Fruit fly (Drosophila melanogaster) whole organism, pupa: ENCODE data around the gene CG11590.

Experiments
- CG10348 ChIP-seq: fragments of 200-800 bp; sonication (Bioruptor generic); IDR thresholded peaks from 2 replicates; pipeline ENCODE4 v1.3.6; 2022; ENCODE audit warnings: missing biosample characterization, missing genetic modification characterization
- CG12605 ChIP-seq: fragments of 200-800 bp; sonication (Bioruptor generic); IDR thresholded peaks from 2 replicates; pipeline ENCODE4 v1.3.6; 2022; ENCODE audit warnings: missing biosample characterization, missing genetic modification characterization
- CG13204 ChIP-seq: fragments of 200-800 bp; sonication (Bioruptor generic); optimal IDR thresholded peaks from 2 replicates; lab custom pipeline; 2018; ENCODE audit warnings: missing biosample characterization, mild to moderate bottlenecking, missing genetic modification characterization, moderate library complexity
- CG14655 ChIP-seq: fragments of 200-800 bp; sonication (Bioruptor generic); optimal IDR thresholded peaks from 3 replicates; lab custom pipeline; 2017; ENCODE audit warnings: mild to moderate bottlenecking, missing biosample characterization, missing genetic modification reagents, missing genetic modification characterization
- CG15710 ChIP-seq: fragments of 200-800 bp; sonication (Bioruptor generic); optimal IDR thresholded peaks from 2 replicates; lab custom pipeline; 2018; ENCODE audit warnings: missing biosample characterization, mild to moderate bottlenecking, missing genetic modification characterization, moderate library complexity
- CG17806 ChIP-seq: fragments of 200-800 bp; sonication (Bioruptor generic); optimal IDR thresholded peaks from 2 replicates; lab custom pipeline; 2018; ENCODE audit warnings: missing biosample characterization, mild to moderate bottlenecking, missing genetic modification characterization, moderate library complexity
- CG32121 ChIP-seq: fragments of 200-800 bp; sonication (Bioruptor generic); IDR thresholded peaks from 2 replicates; pipeline ENCODE4 v1.3.6; 2022; ENCODE audit warnings: missing biosample characterization, missing genetic modification characterization
- CG34367 ChIP-seq: fragments of 200-800 bp; sonication (Bioruptor generic); optimal IDR thresholded peaks from 2 replicates; lab custom pipeline; 2018; ENCODE audit warnings: missing biosample characterization, mild to moderate bottlenecking, missing genetic modification characterization
- CG4496 ChIP-seq: fragments of 200-800 bp; sonication (Bioruptor generic); IDR thresholded peaks from 3 replicates; pipeline ENCODE4 v1.3.6; 2022; ENCODE audit warnings: missing biosample characterization, missing genetic modification characterization
- CG8159 ChIP-seq: fragments of 200-800 bp; sonication (Bioruptor generic); optimal IDR thresholded peaks from 3 replicates; lab custom pipeline; 2018; ENCODE audit warnings: missing biosample characterization, mild to moderate bottlenecking, missing genetic modification characterization, moderate library complexity
- CG8301 ChIP-seq: fragments of 200-800 bp; sonication (Bioruptor generic); optimal IDR thresholded peaks from 2 replicates; lab custom pipeline; 2018; ENCODE audit warnings: missing biosample characterization, mild to moderate bottlenecking, missing genetic modification characterization
- CG9948 ChIP-seq: fragments of 200-800 bp; sonication (Bioruptor generic); optimal IDR thresholded peaks from 2 replicates; lab custom pipeline; 2018; ENCODE audit warnings: missing biosample characterization, mild to moderate bottlenecking, missing genetic modification characterization, moderate library complexity
- D1 ChIP-seq: fragments of 200-800 bp; sonication (Bioruptor generic); optimal IDR thresholded peaks from 2 replicates; lab custom pipeline; 2018; ENCODE audit warnings: missing biosample characterization, mild to moderate bottlenecking, missing genetic modification characterization, moderate library complexity
- EcR ChIP-seq: fragments of 200-800 bp; sonication (Bioruptor generic); optimal IDR thresholded peaks from 3 replicates; lab custom pipeline; 2019; ENCODE audit warnings: missing biosample characterization, missing genetic modification characterization, mild to moderate bottlenecking, moderate library complexity, missing genetic modification reagents
- Ets98B ChIP-seq: fragments of 200-800 bp; sonication (Bioruptor generic); IDR thresholded peaks from 2 replicates; pipeline ENCODE4 v1.3.6; 2022; ENCODE audit warnings: missing biosample characterization, missing genetic modification characterization
- Pif1A ChIP-seq: fragments of 200-800 bp; sonication (Bioruptor generic); optimal IDR thresholded peaks from 3 replicates; lab custom pipeline; 2016; ENCODE audit warnings: missing biosample characterization, missing genetic modification characterization
- Pif1B ChIP-seq: fragments of 200-800 bp; sonication (Bioruptor generic); optimal IDR thresholded peaks from 3 replicates; lab custom pipeline; 2016; ENCODE audit warnings: missing biosample characterization, missing genetic modification characterization
- Snoo ChIP-seq: fragments of 200-800 bp; sonication (Bioruptor generic); optimal IDR thresholded peaks from 3 replicates; lab custom pipeline; 2017; ENCODE audit warnings: missing biosample characterization, mild to moderate bottlenecking, missing genetic modification characterization, inconsistent platforms
- fd96Ca ChIP-seq: fragments of 200-800 bp; sonication (Bioruptor generic); IDR thresholded peaks from 3 replicates; pipeline ENCODE4 v1.3.6; 2022; ENCODE audit warnings: missing biosample characterization, missing genetic modification characterization
- gl ChIP-seq: fragments of 200-800 bp; sonication (Bioruptor generic); optimal IDR thresholded peaks from 2 replicates; lab custom pipeline; 2018; ENCODE audit warnings: missing biosample characterization, mild to moderate bottlenecking, missing genetic modification characterization
- rn ChIP-seq: fragments of 200-800 bp; sonication (Bioruptor generic); IDR thresholded peaks from 2 replicates; pipeline ENCODE4 v1.3.6; 2022; ENCODE audit warnings: missing biosample characterization, missing genetic modification characterization

Gene CG11590

dm6 chrX:14191918-14192317 lies 8.1 kb upstream of the CG11590 start, which contains the start of gene CG13403:
CG13403 (minus strand) TSS chrX:14192018.
- TF ChIP-seq Ets98B (no peak), CG8159 (no peak), CG9948 (no peak), CG8301 (tag; lab: Kevin White, UChicago) (no peak), CG34367 (tag; lab: Kevin White, UChicago) (no peak), rn (GFP tag; lab: Robert Waterston, UW) (no peak), CG4496 (GFP tag; lab: Robert Waterston, UW) (no peak), Pif1B (GFP tag; lab: Kevin White, UChicago) (no peak), CG14655 (GFP tag; lab: Kevin White, UChicago) (no peak), gl (tag; lab: Kevin White, UChicago) (no peak), Snoo (tag; lab: Kevin White, UChicago) (no peak), CG17806 (tag; lab: Kevin White, UChicago) (no peak), CG32121 (no peak), EcR (GFP tag; lab: Kevin White, UChicago) (no peak), CG10348 (GFP tag; lab: Robert Waterston, UW) (no peak), D1 (no peak)

dm6 chrX:14193013-14193412 lies 7.0 kb upstream of the CG11590 start, which contains the start of gene yl:
yl (plus strand) TSS chrX:14193214.
- TF ChIP-seq CG8301 (tag; lab: Kevin White, UChicago) (no peak), CG13204 (no peak), CG34367 (tag; lab: Kevin White, UChicago) (no peak), Pif1A (GFP tag; lab: Kevin White, UChicago) (no peak), gl (tag; lab: Kevin White, UChicago) (no peak), EcR (GFP tag; lab: Kevin White, UChicago) (no peak), CG4496 (GFP tag; lab: Robert Waterston, UW) (no peak), Pif1B (GFP tag; lab: Kevin White, UChicago) (no peak), CG15710 (tag; lab: Kevin White, UChicago) (no peak), CG10348 (GFP tag; lab: Robert Waterston, UW) (no peak), CG8159 (no peak), rn (GFP tag; lab: Robert Waterston, UW) (no peak), CG9948 (no peak), Snoo (tag; lab: Kevin White, UChicago) (no peak), Ets98B (no peak), CG12605 (no peak), CG17806 (tag; lab: Kevin White, UChicago) (no peak)

- TF ChIP-seq CG15710 (tag; lab: Kevin White, UChicago) (no peak), EcR (GFP tag; lab: Kevin White, UChicago) (no peak), CG4496 (GFP tag; lab: Robert Waterston, UW) (no peak), fd96Ca (no peak), Pif1B (GFP tag; lab: Kevin White, UChicago) (no peak), CG8159 (no peak), D1 (no peak), CG13204 (no peak), CG8301 (tag; lab: Kevin White, UChicago) (no peak), CG12605 (no peak), Pif1A (GFP tag; lab: Kevin White, UChicago) (no peak), CG9948 (no peak), CG32121 (no peak), Snoo (tag; lab: Kevin White, UChicago) (no peak), Ets98B (no peak), CG17806 (tag; lab: Kevin White, UChicago) (no peak)
Observed at dm6 chrX:14201178-14201577, 1.2 kb downstream of the CG11590 start, which contains the start of gene Prp16. Prp16 (plus strand) TSS chrX:14201362.

- no peak for TF ChIP-seq gl (tag; lab: Kevin White, UChicago)
- TF ChIP-seq CG8301 (tag; lab: Kevin White, UChicago) = peak; percentile 70
- TF ChIP-seq fd96Ca = no peak; the same call in 2 of the 3 replicates
- TF ChIP-seq Pif1B (GFP tag; lab: Kevin White, UChicago) = peak; percentile 59
- peak; percentile 63 for TF ChIP-seq CG9948
- TF ChIP-seq CG13204 = peak; percentile 38
- peak; percentile 49 for TF ChIP-seq EcR (GFP tag; lab: Kevin White, UChicago)
- TF ChIP-seq D1 = peak; percentile 62
- TF ChIP-seq Snoo (tag; lab: Kevin White, UChicago) = peak; percentile 74
- peak; percentile 72 for TF ChIP-seq CG12605
- peak; percentile 75 for TF ChIP-seq Pif1A (GFP tag; lab: Kevin White, UChicago)
- TF ChIP-seq CG32121 = peak; percentile 80
- 0 out of 2 replicates have a peak, but pooled peaks have one; percentile 7 for TF ChIP-seq rn (GFP tag; lab: Robert Waterston, UW)
- TF ChIP-seq CG34367 (tag; lab: Kevin White, UChicago) = peak; percentile 56
- peak; percentile 79 for TF ChIP-seq Ets98B
- peak; percentile 73 for TF ChIP-seq CG17806 (tag; lab: Kevin White, UChicago)
- peak; percentile 77 for TF ChIP-seq CG4496 (GFP tag; lab: Robert Waterston, UW)
- peak; percentile 78 for TF ChIP-seq CG15710 (tag; lab: Kevin White, UChicago)
- peak; percentile 72 for TF ChIP-seq CG8159
- TF ChIP-seq CG14655 (GFP tag; lab: Kevin White, UChicago) = peak; percentile 79
- TF ChIP-seq CG10348 (GFP tag; lab: Robert Waterston, UW) = no peak
Observed at dm6 chrX:14208426-14209208, 8.6 kb downstream of the CG11590 start.

- TF ChIP-seq fd96Ca (no peak), CG13204 (no peak), CG14655 (GFP tag; lab: Kevin White, UChicago) (peak; percentile 2), Ets98B (no peak), CG34367 (tag; lab: Kevin White, UChicago) (no peak), Pif1B (GFP tag; lab: Kevin White, UChicago) (no peak), CG15710 (tag; lab: Kevin White, UChicago) (no peak), D1 (no peak)
Observed at dm6 chrX:14209209-14209781, 9.3 kb downstream of the CG11590 start.
